Fruit fly (Drosophila melanogaster) whole organism, embryonic: ENCODE data around the gene Mer.
A peak's percentile ranks its signal among the peaks of the same experiment; 100 is the strongest.

Source experiments
- CG5245 ChIP-seq: fragments of 200-800 bp; sonication (Bioruptor generic); optimal IDR thresholded peaks from 3 replicates; lab custom pipeline; 2016; ENCODE audit warnings: missing biosample characterization, missing genetic modification characterization
- crp ChIP-seq, 2 experiments: fragments of 200-800 bp; sonication (Bioruptor generic); optimal IDR thresholded peaks; 2 replicates in 1 of 2; 3 replicates in 1 of 2; lab custom pipeline; 2017; ENCODE audit warnings: missing biosample characterization in 2 of 2, missing genetic modification characterization in 2 of 2, mild to moderate bottlenecking in 1 of 2, moderate library complexity in 1 of 2

- TF ChIP-seq CG5245: peak; percentile 96
- peak in 1 of 2 experiments; percentile 64 for TF ChIP-seq crp (GFP tag; optimal IDR thresholded peaks at IDR 0.05; lab: Kevin White, UChicago)
These were observed 24.9 kb downstream of the Mer start for dm6 chrX:19668405-19668804.
